Fruit fly (Drosophila melanogaster) whole organism, embryonic: ENCODE data around the gene Dad1.
A peak's percentile ranks its signal among the peaks of the same experiment; 100 is the strongest.

Experiments used
- ATbp ChIP-seq: fragments of 200-800 bp; sonication (Bioruptor generic); optimal IDR thresholded peaks from 2 replicates; lab custom pipeline; 2017; ENCODE audit warnings: missing biosample characterization, mild to moderate bottlenecking, missing genetic modification characterization, missing genetic modification reagents
- Abd-B ChIP-seq: fragments of 200-800 bp; sonication (Bioruptor generic); optimal IDR thresholded peaks from 2 replicates; lab custom pipeline; 2018; ENCODE audit warnings: missing biosample characterization, mild to moderate bottlenecking, missing genetic modification characterization, moderate library complexity
- Adf1 ChIP-seq: fragments of 200-800 bp; sonication (Bioruptor generic); IDR thresholded peaks from 2 replicates; pipeline ENCODE4 v1.3.6; 2022; ENCODE audit warnings: missing biosample characterization, missing genetic modification characterization
- Antp ChIP-seq: fragments of 200-800 bp; sonication (Bioruptor generic); optimal IDR thresholded peaks from 3 replicates; lab custom pipeline; 2016; ENCODE audit warnings: missing biosample characterization, missing genetic modification characterization
- B-H2 ChIP-seq: fragments of 200-800 bp; sonication (Bioruptor generic); optimal IDR thresholded peaks from 2 replicates; lab custom pipeline; 2018; ENCODE audit warnings: missing biosample characterization, mild to moderate bottlenecking, missing genetic modification characterization
- CG10979 ChIP-seq: fragments of 200-800 bp; sonication (Bioruptor generic); optimal IDR thresholded peaks from 2 replicates; lab custom pipeline; 2018; ENCODE audit warnings: missing biosample characterization, mild to moderate bottlenecking, missing genetic modification characterization, moderate library complexity
- CG12236 ChIP-seq: fragments of 200-800 bp; sonication (Bioruptor generic); optimal IDR thresholded peaks from 2 replicates; lab custom pipeline; 2016; ENCODE audit warnings: missing biosample characterization, missing genetic modification characterization
- CG12744 ChIP-seq: fragments of 200-800 bp; sonication (Bioruptor generic); optimal IDR thresholded peaks from 2 replicates; lab custom pipeline; 2016; ENCODE audit warnings: missing biosample characterization, missing genetic modification characterization
- CG12769 ChIP-seq: fragments of 200-800 bp; sonication (Bioruptor generic); optimal IDR thresholded peaks from 2 replicates; lab custom pipeline; 2019; ENCODE audit warnings: missing biosample characterization, mild to moderate bottlenecking, missing genetic modification characterization, moderate library complexity
- CG13424 ChIP-seq: fragments of 200-800 bp; sonication (Bioruptor generic); optimal IDR thresholded peaks from 2 replicates; lab custom pipeline; 2019; ENCODE audit warnings: missing biosample characterization, mild to moderate bottlenecking, missing genetic modification characterization, moderate library complexity
- CG14710 ChIP-seq: fragments of 200-800 bp; sonication (Bioruptor generic); optimal IDR thresholded peaks from 3 replicates; lab custom pipeline; 2019; ENCODE audit warnings: missing biosample characterization, mild to moderate bottlenecking, missing genetic modification characterization, moderate library complexity
- CG15601 ChIP-seq: fragments of 200-800 bp; sonication (Bioruptor generic); optimal IDR thresholded peaks from 3 replicates; lab custom pipeline; 2019; ENCODE audit warnings: missing biosample characterization, mild to moderate bottlenecking, missing genetic modification characterization, moderate library complexity
- CG16813 ChIP-seq: fragments of 200-800 bp; sonication (Bioruptor generic); IDR thresholded peaks from 3 replicates; pipeline ENCODE4 v1.3.6; 2022; ENCODE audit warnings: missing biosample characterization, missing genetic modification characterization; ENCODE audit not compliant: partially characterized antibody
- CG17802 ChIP-seq: fragments of 200-800 bp; sonication (Bioruptor generic); optimal IDR thresholded peaks from 2 replicates; lab custom pipeline; 2018; ENCODE audit warnings: missing biosample characterization, mild to moderate bottlenecking, missing genetic modification characterization, moderate library complexity
- CG18476 ChIP-seq: fragments of 200-800 bp; sonication (Bioruptor generic); optimal IDR thresholded peaks from 2 replicates; lab custom pipeline; 2016; ENCODE audit warnings: missing biosample characterization, mild to moderate bottlenecking, missing genetic modification characterization
- CG2116 ChIP-seq: fragments of 200-800 bp; sonication (Bioruptor generic); optimal IDR thresholded peaks from 3 replicates; lab custom pipeline; 2018; ENCODE audit warnings: missing biosample characterization, mild to moderate bottlenecking, missing genetic modification characterization
- CG2199 ChIP-seq: fragments of 200-800 bp; sonication (Bioruptor generic); IDR thresholded peaks from 3 replicates; pipeline ENCODE4 v1.3.6; 2022; ENCODE audit warnings: missing biosample characterization, missing genetic modification characterization
- CG2712 ChIP-seq: fragments of 200-800 bp; optimal IDR thresholded peaks from 3 replicates; lab custom pipeline; 2019; ENCODE audit warnings: missing biosample characterization, mild to moderate bottlenecking, missing genetic modification characterization, moderate library complexity
- CG31224 ChIP-seq: fragments of 200-800 bp; sonication (Bioruptor generic); IDR thresholded peaks from 2 replicates; pipeline ENCODE4 v1.3.6; 2022; ENCODE audit warnings: missing biosample characterization, missing genetic modification characterization
- CG4730 ChIP-seq: fragments of 200-800 bp; sonication (Bioruptor generic); IDR thresholded peaks from 2 replicates; pipeline ENCODE4 v1.3.6; 2022; ENCODE audit warnings: missing biosample characterization, missing genetic modification characterization
- CG7987 ChIP-seq: fragments of 200-800 bp; sonication (Bioruptor generic); optimal IDR thresholded peaks from 2 replicates; lab custom pipeline; 2018; ENCODE audit warnings: missing biosample characterization, mild to moderate bottlenecking, missing genetic modification characterization, moderate library complexity
- CG8290 ChIP-seq, 3 experiments: fragments of 200-800 bp; sonication (Bioruptor generic); optimal IDR thresholded peaks; 2 replicates each; lab custom pipeline; 2016 to 2019; ENCODE audit warnings: missing biosample characterization in 3 of 3, missing genetic modification characterization in 3 of 3, mild to moderate bottlenecking in 2 of 3, moderate library complexity in 1 of 3
- CG8359 ChIP-seq: fragments of 200-800 bp; sonication (Bioruptor generic); optimal IDR thresholded peaks from 2 replicates; lab custom pipeline; 2017; ENCODE audit warnings: missing biosample characterization, mild to moderate bottlenecking, missing genetic modification characterization, borderline replicate concordance
- CG8924 ChIP-seq: fragments of 200-800 bp; optimal IDR thresholded peaks from 3 replicates; lab custom pipeline; 2019; ENCODE audit warnings: missing biosample characterization, mild to moderate bottlenecking, missing genetic modification characterization, moderate library complexity
- CG9932 ChIP-seq: fragments of 200-800 bp; sonication (Bioruptor generic); IDR thresholded peaks from 2 replicates; pipeline ENCODE4 v1.3.6; 2022; ENCODE audit warnings: missing biosample characterization, missing genetic modification characterization
- Dip3 ChIP-seq: fragments of 200-800 bp; sonication (Bioruptor generic); optimal IDR thresholded peaks from 3 replicates; lab custom pipeline; 2016; ENCODE audit warnings: missing biosample characterization, missing genetic modification characterization
- HLH4C ChIP-seq: fragments of 200-800 bp; sonication (Bioruptor generic); IDR thresholded peaks from 3 replicates; pipeline ENCODE4 v1.3.6; 2022; ENCODE audit warnings: missing biosample characterization, missing genetic modification characterization; ENCODE audit not compliant: partially characterized antibody
- Hsf ChIP-seq: fragments of 200-800 bp; sonication (Bioruptor generic); optimal IDR thresholded peaks from 3 replicates; lab custom pipeline; 2016; ENCODE audit warnings: missing biosample characterization, missing genetic modification characterization
- Nf-YC ChIP-seq: fragments of 200-800 bp; optimal IDR thresholded peaks from 3 replicates; lab custom pipeline; 2019; ENCODE audit warnings: missing biosample characterization, mild to moderate bottlenecking, missing genetic modification characterization, moderate library complexity
- Oli ChIP-seq: fragments of 200-800 bp; sonication (Bioruptor generic); optimal IDR thresholded peaks from 2 replicates; lab custom pipeline; 2018; ENCODE audit warnings: missing biosample characterization, mild to moderate bottlenecking, missing genetic modification characterization, moderate library complexity
- PHDP ChIP-seq: fragments of 200-800 bp; sonication (Bioruptor generic); optimal IDR thresholded peaks from 3 replicates; lab custom pipeline; 2018; ENCODE audit warnings: missing biosample characterization, mild to moderate bottlenecking, missing genetic modification characterization, moderate library complexity
- Sox102F ChIP-seq: fragments of 200-800 bp; sonication (Bioruptor generic); optimal IDR thresholded peaks from 2 replicates; lab custom pipeline; 2018; ENCODE audit warnings: missing biosample characterization, mild to moderate bottlenecking, missing genetic modification characterization, moderate library complexity
- Spps ChIP-seq: fragments of 200-800 bp; sonication (Bioruptor generic); optimal IDR thresholded peaks from 2 replicates; lab custom pipeline; 2018; ENCODE audit warnings: missing biosample characterization, mild to moderate bottlenecking, missing genetic modification characterization
- ac ChIP-seq: fragments of 200-800 bp; sonication (Bioruptor generic); optimal IDR thresholded peaks from 3 replicates; lab custom pipeline; 2017; ENCODE audit warnings: missing biosample characterization, mild to moderate bottlenecking, missing genetic modification characterization
- bab2 ChIP-seq: fragments of 200-800 bp; sonication (Bioruptor generic); optimal IDR thresholded peaks from 2 replicates; lab custom pipeline; 2016; ENCODE audit warnings: missing biosample characterization, missing genetic modification characterization
- danr ChIP-seq: fragments of 200-800 bp; sonication (Bioruptor generic); IDR thresholded peaks from 2 replicates; pipeline ENCODE4 v1.3.6; 2022; ENCODE audit warnings: missing biosample characterization, missing genetic modification characterization
- emc ChIP-seq: fragments of 200-800 bp; sonication (Bioruptor generic); optimal IDR thresholded peaks from 2 replicates; lab custom pipeline; 2016; ENCODE audit warnings: missing biosample characterization, missing genetic modification characterization
- gcm ChIP-seq: fragments of 200-800 bp; sonication (Bioruptor generic); optimal IDR thresholded peaks from 2 replicates; lab custom pipeline; 2019; ENCODE audit warnings: missing biosample characterization, mild to moderate bottlenecking, missing genetic modification characterization, moderate library complexity
- lola ChIP-seq, 3 experiments: fragments of >200 bp in 2 of 3; fragments of 200-800 bp in 1 of 3; sonication (Bioruptor generic) in 1 of 3; optimal IDR thresholded peaks; 2 replicates each; lab custom pipeline; 2017 to 2019; ENCODE audit warnings: missing biosample characterization in 3 of 3, missing genetic modification characterization in 3 of 3, mild to moderate bottlenecking in 1 of 3, moderate library complexity in 1 of 3
- maf-S ChIP-seq: fragments of 200-800 bp; sonication (Bioruptor generic); optimal IDR thresholded peaks from 2 replicates; lab custom pipeline; 2016; ENCODE audit warnings: missing biosample characterization, missing genetic modification characterization
- nerfin-1 ChIP-seq: fragments of 200-800 bp; sonication (Bioruptor generic); optimal IDR thresholded peaks from 3 replicates; lab custom pipeline; 2019; ENCODE audit warnings: missing biosample characterization, mild to moderate bottlenecking, missing genetic modification characterization, moderate library complexity
- nerfin-2 ChIP-seq: fragments of 200-800 bp; sonication (Bioruptor generic); IDR thresholded peaks from 2 replicates; pipeline ENCODE4 v1.3.6; 2022; ENCODE audit warnings: missing biosample characterization, missing genetic modification characterization; ENCODE audit not compliant: partially characterized antibody
- nom ChIP-seq: fragments of 200-800 bp; sonication (Bioruptor generic); optimal IDR thresholded peaks from 2 replicates; lab custom pipeline; 2017; ENCODE audit warnings: missing biosample characterization, missing genetic modification characterization, mild to moderate bottlenecking, moderate library complexity, missing genetic modification reagents
- onecut ChIP-seq: fragments of 200-800 bp; sonication (Bioruptor generic); IDR thresholded peaks from 2 replicates; pipeline ENCODE4 v1.3.6; 2022; ENCODE audit warnings: missing biosample characterization, missing genetic modification characterization
- ro ChIP-seq: fragments of 200-800 bp; sonication (Bioruptor generic); IDR thresholded peaks from 2 replicates; pipeline ENCODE4 v1.3.6; 2022; ENCODE audit warnings: missing biosample characterization, missing genetic modification characterization
- vnd ChIP-seq: fragments of 200-800 bp; sonication (Bioruptor generic); IDR thresholded peaks from 3 replicates; pipeline ENCODE4 v1.3.6; 2022; ENCODE audit warnings: missing biosample characterization, missing genetic modification characterization; ENCODE audit not compliant: partially characterized antibody

The Dad1 gene

DNA sequence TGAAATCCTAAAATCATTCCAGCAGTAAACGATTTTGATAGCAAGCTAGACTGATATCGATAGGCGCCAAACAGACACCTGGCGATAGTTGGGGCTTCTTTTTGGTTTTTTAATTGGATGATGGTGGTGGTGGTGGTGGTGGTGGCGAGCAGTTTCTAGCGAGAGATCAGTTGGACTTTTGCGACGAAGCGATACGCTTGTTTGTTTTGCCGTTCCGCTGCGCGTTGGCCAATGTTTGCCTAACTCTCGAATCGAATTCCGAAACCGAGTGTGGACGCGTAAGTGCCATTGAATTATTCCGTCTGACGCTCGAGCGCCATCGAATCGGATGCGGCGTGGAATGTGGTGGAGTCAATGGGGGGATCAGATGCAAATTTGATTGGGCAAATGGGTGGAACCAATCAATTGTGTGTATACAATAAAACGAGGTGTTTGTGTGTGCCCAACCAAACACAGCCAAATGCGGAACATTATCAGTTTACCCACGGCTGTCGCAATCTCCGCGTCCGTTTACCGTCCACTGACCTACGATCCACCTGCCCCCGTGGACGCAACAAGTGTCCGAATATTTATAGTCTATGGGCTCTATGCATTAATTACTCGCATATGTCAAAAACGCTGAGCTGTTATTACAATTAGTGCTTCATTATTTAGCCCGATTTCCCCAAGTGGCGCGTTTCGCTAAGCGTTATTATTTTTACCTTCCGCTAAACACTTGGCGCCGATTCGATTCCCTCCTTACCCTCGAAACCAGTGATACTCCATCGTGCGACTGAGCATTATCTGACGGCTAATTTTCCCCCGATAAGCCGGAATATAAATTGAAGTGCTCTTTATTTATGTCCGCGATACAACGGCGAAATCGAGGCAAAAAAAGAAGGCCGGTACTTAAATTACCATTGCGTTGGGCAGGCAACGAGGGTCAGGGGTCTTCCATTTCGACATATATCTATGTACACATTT lies 13.3 kb downstream of the Dad1 start, which contains the start of gene CG17292 (continued):
- TF ChIP-seq CG18476 (GFP tag; lab: Kevin White, UChicago) (no peak), CG12769 (peak; percentile 75), PHDP (tag; lab: Kevin White, UChicago) (peak; percentile 54), nerfin-2 (GFP tag; lab: Robert Waterston, UW) (peak; percentile 83), CG16813 (GFP tag; lab: Robert Waterston, UW) (peak; percentile 80), B-H2 (GFP tag; lab: Kevin White, UChicago) (peak; percentile 74), CG10979 (peak; percentile 8), ac (GFP tag; lab: Kevin White, UChicago) (no peak), CG2116 (GFP tag; lab: Kevin White, UChicago) (peak; percentile 58), Dip3 (GFP tag; lab: Kevin White, UChicago) (peak; percentile 32), CG9932 (peak; percentile 73), onecut (GFP tag; lab: Robert Waterston, UW) (peak; percentile 54; the same call in 1 of the 2 replicates), nerfin-1 (tag; lab: Kevin White, UChicago) (no peak), CG13424 (tag; lab: Kevin White, UChicago) (peak; percentile 61), emc (no peak), Nf-YC (tag; lab: Kevin White, UChicago) (peak; percentile 97), CG2199 (GFP tag; lab: Robert Waterston, UW) (no peak), nom (no peak), Hsf (no peak), CG12744 (no peak), Sox102F (GFP tag; lab: Kevin White, UChicago) (peak; percentile 34), CG4730 (no peak), CG31224 (GFP tag; lab: Robert Waterston, UW) (0 out of 2 replicates have a peak, but pooled peaks have one; percentile 13), gcm (peak; percentile 59), ATbp (peak; percentile 78), Adf1 (peak; percentile 66), CG15601 (tag; lab: Kevin White, UChicago) (peak; percentile 33), CG12236 (GFP tag; lab: Kevin White, UChicago) (no peak), lola (GFP tag; optimal IDR thresholded peaks at IDR 0.05; lab: Kevin White, UChicago) (no peak), CG2712 (tag; lab: Kevin White, UChicago) (peak; percentile 15), CG14710 (peak; percentile 14), Antp (GFP tag; lab: Kevin White, UChicago) (peak; percentile 20), Abd-B (GFP tag; lab: Kevin White, UChicago) (no peak), bab2 (GFP tag; lab: Kevin White, UChicago) (no peak), maf-S (GFP tag; lab: Kevin White, UChicago) (peak; percentile 17), ro (GFP tag; lab: Robert Waterston, UW) (no peak), CG7987 (GFP tag; lab: Kevin White, UChicago) (peak; percentile 55), Oli (tag; lab: Kevin White, UChicago) (no peak), Spps (tag; lab: Kevin White, UChicago) (no peak), HLH4C (peak; percentile 89), vnd (peak; percentile 80), CG17802 (tag; lab: Kevin White, UChicago) (no peak), CG8924 (tag; lab: Kevin White, UChicago) (peak; percentile 43), CG8290 (GFP tag; optimal IDR thresholded peaks at IDR 0.05; lab: Kevin White, UChicago) (no peak), CG8290 (tag; optimal IDR thresholded peaks at IDR 0.05; lab: Kevin White, UChicago) (peak in 1 of 2 experiments; percentile 88), danr (no peak), CG8359 (no peak)
